Fruit fly (Drosophila melanogaster) whole organism, embryonic: ENCODE data around the gene Col4a1.
A peak's percentile ranks its signal among the peaks of the same experiment; 100 is the strongest.

ENCODE experiments used
- CG12155 ChIP-seq: fragments of 200-800 bp; sonication (Bioruptor generic); optimal IDR thresholded peaks from 3 replicates; lab custom pipeline; 2016; ENCODE audit warnings: missing biosample characterization, missing genetic modification characterization
- CG30431 ChIP-seq: fragments of 200-800 bp; sonication (Bioruptor generic); optimal IDR thresholded peaks from 2 replicates; lab custom pipeline; 2017; ENCODE audit warnings: missing biosample characterization, missing genetic modification characterization
- CTCF ChIP-seq: fragments of 200-800 bp; sonication (Bioruptor generic); optimal IDR thresholded peaks from 2 replicates; lab custom pipeline; 2017; ENCODE audit warnings: missing biosample characterization, mild to moderate bottlenecking, missing genetic modification characterization, moderate library complexity
- Med ChIP-seq: fragments of 200-800 bp; sonication (Bioruptor generic); peaks from one replicate; lab custom pipeline; 2016; ENCODE audit warnings: missing biosample characterization, missing genetic modification characterization, mild to moderate bottlenecking, inconsistent platforms, moderate library complexity
- Rx ChIP-seq: fragments of 200-800 bp; sonication (Bioruptor generic); IDR thresholded peaks from 2 replicates; pipeline ENCODE4 v1.3.6; 2022; ENCODE audit warnings: missing biosample characterization, missing genetic modification characterization
- usp ChIP-seq: fragments of >200 bp; optimal IDR thresholded peaks from 2 replicates; lab custom pipeline; 2017; ENCODE audit warnings: missing biosample characterization, missing genetic modification characterization

DNA sequence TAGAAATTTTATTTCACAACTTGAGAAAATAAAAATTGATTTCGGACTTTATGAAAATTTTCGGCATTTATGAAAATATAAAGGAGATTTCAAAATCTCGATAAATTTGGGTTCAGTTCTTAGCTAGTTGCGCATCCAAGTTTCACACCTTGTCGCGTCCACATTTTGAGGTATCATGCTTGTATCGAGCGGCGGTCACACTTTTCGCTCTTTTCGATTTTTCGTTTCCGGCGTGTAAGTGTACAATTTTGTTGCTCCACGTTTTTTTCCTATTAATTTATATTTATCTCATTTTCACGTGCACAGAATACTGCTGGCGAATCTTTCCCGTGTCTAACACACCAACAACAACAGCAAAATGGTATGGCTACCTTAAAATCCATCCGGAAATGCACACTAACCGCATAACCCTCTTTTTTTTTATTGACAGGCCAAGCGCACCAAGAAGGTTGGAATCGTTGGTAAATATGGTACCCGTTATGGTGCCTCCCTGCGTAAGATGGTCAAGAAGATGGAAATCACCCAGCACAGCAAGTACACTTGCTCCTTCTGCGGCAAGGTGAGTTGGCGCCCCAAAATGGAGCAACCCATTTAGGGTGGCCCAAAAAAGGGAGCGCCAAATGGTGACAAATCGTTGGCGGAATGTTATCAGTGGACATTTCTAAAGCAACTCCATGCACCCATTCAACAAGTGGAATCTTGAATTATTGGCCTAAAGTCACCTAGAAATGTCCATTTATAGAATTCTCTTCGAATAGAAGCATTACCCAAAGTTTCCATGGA lies 41.6 kb downstream of the Col4a1 start, which contains the start of gene RpL37A:
- peak; percentile 70 for TF ChIP-seq CTCF (GFP tag; lab: Kevin White, UChicago)
- no peak for TF ChIP-seq usp (GFP tag; lab: Kevin White, UChicago)
- peak; percentile 63 for TF ChIP-seq CG30431 (GFP tag; lab: Kevin White, UChicago)
- peak; percentile 63 for TF ChIP-seq CG12155
- peak; percentile 99 for TF ChIP-seq Med (GFP tag; lab: Kevin White, UChicago)
- TF ChIP-seq Rx: peak; percentile 78
